Fruit fly (Drosophila melanogaster): ENCODE data around the gene eRF3.

DNA sequence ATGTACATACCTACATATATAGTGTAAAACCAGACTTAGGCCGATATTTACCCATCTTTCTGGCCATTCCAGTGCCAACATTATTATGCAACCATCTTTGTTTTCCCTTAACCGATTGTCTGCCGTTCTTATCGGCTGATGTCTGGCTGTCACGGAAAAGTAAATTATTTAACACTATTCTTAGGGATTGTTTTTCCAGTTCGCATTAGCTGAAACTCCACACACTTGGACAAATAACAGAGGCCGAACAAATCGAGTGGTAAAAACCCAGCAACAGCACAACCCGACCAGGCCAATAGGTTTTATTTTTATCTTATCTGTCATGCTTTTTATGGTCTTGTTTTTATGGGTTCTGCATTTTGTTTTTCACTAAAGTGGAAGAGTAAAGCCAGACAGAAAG lies 39.3 kb downstream of the eRF3 start:
- TF ChIP-seq usp (GFP tag; optimal IDR thresholded peaks at IDR 0.05) (no peak), nerfin-2 (GFP tag; IDR thresholded peaks at IDR 0.05; ENCODE audit: partially characterized antibody) (no peak), jumu (GFP tag; optimal IDR thresholded peaks at IDR 0.05) (no peak), ken (GFP tag; IDR thresholded peaks at IDR 0.05) (no peak), stc (GFP tag; IDR thresholded peaks at IDR 0.05) (no peak), tap (tag; optimal IDR thresholded peaks at IDR 0.05) (no peak)

All from whole organism, embryonic.